Worm (Caenorhabditis elegans) whole organism, L1 larva: ENCODE measurements around the gene C04C11.1.

ENCODE experiments used
- alr-1 ChIP-seq: fragments of 200-800 bp; sonication (Bioruptor generic); optimal IDR thresholded peaks from 2 replicates; lab custom pipeline; 2018; ENCODE audit warnings: borderline replicate concordance, mild to moderate bottlenecking, missing genetic modification characterization, missing compliant biosample characterization
- aly-2 ChIP-seq: fragments of 150-350 bp; optimal IDR thresholded peaks from 2 replicates; lab custom pipeline; 2014; ENCODE audit warnings: missing biosample characterization, missing genetic modification characterization
- ama-1 ChIP-seq: fragments of 150-350 bp; optimal IDR thresholded peaks from 2 replicates; lab custom pipeline; 2014
- dpl-1 ChIP-seq, 3 experiments: fragments of 150-350 bp in 2 of 3; sonication (generic microtip) in 1 of 3; optimal IDR thresholded peaks; 2 replicates each; lab custom pipeline; 2014 to 2017; ENCODE audit warnings: missing biosample characterization in 3 of 3, missing genetic modification characterization in 3 of 3, missing genetic modification reagents in 3 of 3
- fos-1 ChIP-seq: fragments of 150-350 bp; optimal IDR thresholded peaks from 2 replicates; lab custom pipeline; 2014; ENCODE audit warnings: missing biosample characterization, missing genetic modification characterization
- lin-13 ChIP-seq: fragments of 150-350 bp; optimal IDR thresholded peaks from 2 replicates; lab custom pipeline; 2014; ENCODE audit warnings: missing biosample characterization, missing genetic modification reagents, missing genetic modification characterization
- mab-9 ChIP-seq: fragments of 200-800 bp; sonication (Bioruptor generic); IDR thresholded peaks from 2 replicates; pipeline ENCODE4 v1.3.6; 2022; ENCODE audit warnings: missing genetic modification reagents, missing genetic modification characterization, missing compliant biosample characterization
- mep-1 ChIP-seq: fragments of 150-350 bp; optimal IDR thresholded peaks from 2 replicates; lab custom pipeline; 2014; ENCODE audit warnings: missing biosample characterization, missing genetic modification characterization
- pag-3 ChIP-seq: sonication (generic microtip); optimal IDR thresholded peaks from 2 replicates; lab custom pipeline; 2017; ENCODE audit warnings: missing genetic modification characterization, mild to moderate bottlenecking, missing compliant biosample characterization, antibody characterized with exemption, borderline replicate concordance; ENCODE audit not compliant: insufficient read depth
- unc-130 ChIP-seq: fragments of 150-350 bp; optimal IDR thresholded peaks from 2 replicates; lab custom pipeline; 2017; ENCODE audit warnings: missing biosample characterization, missing genetic modification characterization, inconsistent platforms
- unc-30 ChIP-seq: sonication (generic microtip); optimal IDR thresholded peaks from 2 replicates; lab custom pipeline; 2017; ENCODE audit warnings: missing biosample characterization, missing genetic modification characterization
- ztf-11 ChIP-seq, 2 experiments: sonication (generic microtip); optimal IDR thresholded peaks; 2 replicates each; lab custom pipeline; 2016 to 2017; ENCODE audit warnings: missing genetic modification characterization in 2 of 2, missing biosample characterization in 1 of 2, missing compliant biosample characterization in 1 of 2
- ztf-4 ChIP-seq: fragments of 150-350 bp; optimal IDR thresholded peaks from 2 replicates; lab custom pipeline; 2014; ENCODE audit warnings: missing biosample characterization, missing genetic modification characterization

DNA sequence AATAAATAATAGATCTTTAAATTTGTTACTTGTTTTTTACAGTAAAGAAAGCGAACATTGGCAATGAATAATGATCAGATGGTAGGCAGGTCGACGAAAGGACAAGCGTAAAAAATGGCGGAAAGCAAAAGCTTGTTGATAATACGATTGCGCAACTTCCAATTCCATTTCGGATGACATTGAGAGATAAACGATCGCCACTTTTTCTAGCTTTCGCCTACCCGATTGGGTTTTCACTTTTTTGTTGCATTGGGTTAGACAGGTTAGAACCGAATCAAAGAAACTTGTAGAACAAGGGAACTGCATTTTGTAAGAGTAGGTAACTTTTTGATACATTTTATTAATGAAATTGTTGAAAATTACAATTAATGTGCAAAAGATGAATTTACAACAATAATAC, 49.1 kb downstream of the C04C11.1 start:
- TF ChIP-seq lin-13 (GFP tag; lab: Kevin White, UChicago) (no peak), alr-1 (tag; lab: Kevin White, UChicago) (no peak), ama-1 (lab: Kevin White, UChicago) (no peak), mep-1 (tag; lab: Kevin White, UChicago) (no peak), pag-3 (tag; lab: Kevin White, UChicago) (no peak), ztf-4 (tag; lab: Kevin White, UChicago) (no peak), ztf-11 (tag; optimal IDR thresholded peaks at IDR 0.05; lab: Kevin White, UChicago) (no peak), aly-2 (no peak), fos-1 (no peak), unc-30 (tag; lab: Kevin White, UChicago) (no peak), mab-9 (GFP tag; lab: Robert Waterston, UW) (no peak), dpl-1 (GFP tag; optimal IDR thresholded peaks at IDR 0.05; lab: Kevin White, UChicago) (no peak), unc-130 (tag; lab: Kevin White, UChicago) (no peak)
